Worm (Caenorhabditis elegans) whole organism, L2 larva: ENCODE results near the gene F52D2.7.

Experiments
- R02D3.7 ChIP-seq: fragments of 150-350 bp; optimal IDR thresholded peaks from 2 replicates; lab custom pipeline; 2014; ENCODE audit warnings: missing biosample characterization, missing genetic modification characterization
- Y55F3AM.14 ChIP-seq: fragments of 200-800 bp; sonication (Bioruptor generic); optimal IDR thresholded peaks from 2 replicates; lab custom pipeline; 2018; ENCODE audit warnings: mild to moderate bottlenecking, missing genetic modification characterization, missing compliant biosample characterization
- ZK546.5 ChIP-seq: sonication (generic microtip); optimal IDR thresholded peaks from 2 replicates; lab custom pipeline; 2017; ENCODE audit warnings: missing biosample characterization, missing genetic modification characterization
- alr-1 ChIP-seq: fragments of 150-350 bp; optimal IDR thresholded peaks from 2 replicates; lab custom pipeline; 2014; ENCODE audit warnings: missing biosample characterization, missing genetic modification characterization
- blmp-1 ChIP-seq: sonication (generic microtip); optimal IDR thresholded peaks from 2 replicates; lab custom pipeline; 2017; ENCODE audit warnings: missing genetic modification characterization, mild to moderate bottlenecking, missing compliant biosample characterization, antibody characterized with exemption, moderate library complexity; ENCODE audit not compliant: insufficient read depth
- crh-2 ChIP-seq: sonication (generic microtip); optimal IDR thresholded peaks from 2 replicates; lab custom pipeline; 2017; ENCODE audit warnings: missing biosample characterization, missing genetic modification characterization
- egl-27 ChIP-seq: sonication (generic microtip); optimal IDR thresholded peaks from 3 replicates; lab custom pipeline; 2017; ENCODE audit warnings: missing biosample characterization, missing genetic modification reagents, missing genetic modification characterization
- elt-1 ChIP-seq: fragments of 150-350 bp; optimal IDR thresholded peaks from 2 replicates; lab custom pipeline; 2014; ENCODE audit warnings: missing biosample characterization, missing genetic modification characterization
- elt-3 ChIP-seq: sonication (generic microtip); optimal IDR thresholded peaks from 2 replicates; lab custom pipeline; 2017; ENCODE audit warnings: missing biosample characterization, missing genetic modification characterization
- lin-11 ChIP-seq: fragments of 150-350 bp; sonication (generic microtip); optimal IDR thresholded peaks from 2 replicates; lab custom pipeline; 2014; ENCODE audit warnings: missing biosample characterization, missing genetic modification characterization, inconsistent platforms, mixed read lengths
- lin-13 ChIP-seq: fragments of 150-350 bp; optimal IDR thresholded peaks from 2 replicates; lab custom pipeline; 2014; ENCODE audit warnings: missing biosample characterization, missing genetic modification reagents, missing genetic modification characterization
- lin-39 ChIP-seq: fragments of 150-350 bp; optimal IDR thresholded peaks from 2 replicates; lab custom pipeline; 2014; ENCODE audit warnings: missing biosample characterization, missing genetic modification reagents, missing genetic modification characterization
- mbf-1 ChIP-seq: sonication (generic microtip); optimal IDR thresholded peaks from 2 replicates; lab custom pipeline; 2017; ENCODE audit warnings: missing biosample characterization, missing genetic modification characterization
- nhr-10 ChIP-seq: sonication (generic microtip); optimal IDR thresholded peaks from 2 replicates; lab custom pipeline; 2017; ENCODE audit warnings: missing biosample characterization, missing genetic modification characterization
- nhr-11 ChIP-seq: fragments of 150-350 bp; optimal IDR thresholded peaks from 2 replicates; lab custom pipeline; 2014; ENCODE audit warnings: missing biosample characterization, missing genetic modification characterization
- nhr-12 ChIP-seq: fragments of 150-350 bp; optimal IDR thresholded peaks from 2 replicates; lab custom pipeline; 2014; ENCODE audit warnings: missing biosample characterization, missing genetic modification characterization
- nhr-129 ChIP-seq: fragments of 150-350 bp; optimal IDR thresholded peaks from 2 replicates; lab custom pipeline; 2014; ENCODE audit warnings: missing biosample characterization, missing genetic modification characterization
- nhr-21 ChIP-seq: fragments of 150-350 bp; optimal IDR thresholded peaks from 2 replicates; lab custom pipeline; 2014; ENCODE audit warnings: missing biosample characterization, missing genetic modification characterization
- nhr-23 ChIP-seq: fragments of 150-350 bp; optimal IDR thresholded peaks from 2 replicates; lab custom pipeline; 2014; ENCODE audit warnings: missing biosample characterization, missing genetic modification reagents, missing genetic modification characterization
- nhr-6 ChIP-seq: fragments of 150-350 bp; optimal IDR thresholded peaks from 2 replicates; lab custom pipeline; 2014; ENCODE audit warnings: missing biosample characterization, missing genetic modification characterization
- nhr-77 ChIP-seq: fragments of 150-350 bp; optimal IDR thresholded peaks from 2 replicates; lab custom pipeline; 2014; ENCODE audit warnings: missing biosample characterization, missing genetic modification characterization
- peb-1 ChIP-seq: fragments of 150-350 bp; optimal IDR thresholded peaks from 2 replicates; lab custom pipeline; 2014; ENCODE audit warnings: missing biosample characterization, missing genetic modification characterization
- sem-4 ChIP-seq: fragments of 150-350 bp; optimal IDR thresholded peaks from 2 replicates; lab custom pipeline; 2014; ENCODE audit warnings: missing biosample characterization, missing genetic modification reagents, missing genetic modification characterization
- sma-3 ChIP-seq: sonication (generic microtip); optimal IDR thresholded peaks from 2 replicates; lab custom pipeline; 2016; ENCODE audit warnings: missing genetic modification reagents, missing genetic modification characterization, missing compliant biosample characterization
- sma-9 ChIP-seq, 2 experiments: fragments of 150-350 bp in 1 of 2; sonication (generic microtip) in 1 of 2; optimal IDR thresholded peaks; 2 replicates each; lab custom pipeline; 2014 to 2016; ENCODE audit warnings: missing genetic modification characterization in 2 of 2, mild to moderate bottlenecking in 1 of 2, missing biosample characterization in 1 of 2, missing compliant biosample characterization in 1 of 2, missing genetic modification reagents in 1 of 2, moderate library complexity in 1 of 2
- snpc-4 ChIP-seq: fragments of 150-350 bp; optimal IDR thresholded peaks from 2 replicates; lab custom pipeline; 2014; ENCODE audit warnings: missing biosample characterization, missing genetic modification characterization
- unc-39 ChIP-seq: fragments of 150-350 bp; optimal IDR thresholded peaks from 2 replicates; lab custom pipeline; 2014; ENCODE audit warnings: missing biosample characterization, missing genetic modification characterization
- unc-55 ChIP-seq: fragments of 150-350 bp; sonication (generic microtip); optimal IDR thresholded peaks from 3 replicates; lab custom pipeline; 2014; ENCODE audit warnings: missing biosample characterization, missing genetic modification reagents, missing genetic modification characterization
- unc-62 ChIP-seq: fragments of 150-350 bp; optimal IDR thresholded peaks from 2 replicates; lab custom pipeline; 2014; ENCODE audit warnings: missing biosample characterization, missing genetic modification reagents, missing genetic modification characterization
- ztf-11 ChIP-seq: sonication (generic microtip); optimal IDR thresholded peaks from 2 replicates; lab custom pipeline; 2017; ENCODE audit warnings: missing biosample characterization, missing genetic modification characterization
- ztf-4 ChIP-seq: fragments of 150-350 bp; optimal IDR thresholded peaks from 2 replicates; lab custom pipeline; 2014; ENCODE audit warnings: missing biosample characterization, missing genetic modification characterization

Gene F52D2.7

ce11 chrX:1922294-1922693 is 40.1 kb upstream of the F52D2.7 start, which contains the start of gene ZC53.22:
TSS of gene ZC53.22 (minus strand) at chrX:1922394.
- no peak for TF ChIP-seq ZK546.5 (tag; lab: Kevin White, UChicago)
- no peak for TF ChIP-seq sma-9 (GFP tag; optimal IDR thresholded peaks at IDR 0.05; lab: Kevin White, UChicago)
- TF ChIP-seq sma-9 (tag; optimal IDR thresholded peaks at IDR 0.05; lab: Kevin White, UChicago) = no peak
- TF ChIP-seq crh-2 (tag; lab: Kevin White, UChicago) = no peak
- no peak for TF ChIP-seq ztf-11 (tag; lab: Kevin White, UChicago)
- no peak for TF ChIP-seq nhr-23 (tag; lab: Kevin White, UChicago)
- no peak for TF ChIP-seq Y55F3AM.14 (GFP tag; lab: Kevin White, UChicago)
- TF ChIP-seq sma-3 (GFP tag; lab: Kevin White, UChicago) = no peak
- no peak for TF ChIP-seq ztf-4 (tag; lab: Kevin White, UChicago)
- TF ChIP-seq elt-3 (tag; lab: Kevin White, UChicago) = no peak
- no peak for TF ChIP-seq nhr-10 (tag; lab: Kevin White, UChicago)
- TF ChIP-seq nhr-129 = no peak
- TF ChIP-seq sem-4 = no peak
- TF ChIP-seq elt-1 (tag; lab: Kevin White, UChicago) = no peak
- TF ChIP-seq mbf-1 (tag; lab: Kevin White, UChicago) = no peak
- TF ChIP-seq lin-11 (tag; lab: Kevin White, UChicago) = no peak
- TF ChIP-seq peb-1 (tag; lab: Kevin White, UChicago) = no peak
- no peak for TF ChIP-seq lin-13 (GFP tag; lab: Kevin White, UChicago)
- TF ChIP-seq unc-39 (tag; lab: Kevin White, UChicago) = no peak
- no peak for TF ChIP-seq blmp-1 (tag; lab: Kevin White, UChicago)

- TF ChIP-seq lin-13 (GFP tag; lab: Kevin White, UChicago) = no peak
- no peak for TF ChIP-seq egl-27 (tag; lab: Kevin White, UChicago)
- TF ChIP-seq crh-2 (tag; lab: Kevin White, UChicago) = no peak
- no peak for TF ChIP-seq snpc-4 (tag; lab: Kevin White, UChicago)
These were observed 38.2 kb upstream of the F52D2.7 start, which contains the start of gene ZC53.2 for ce11 chrX:1924138-1924537. TSS of gene ZC53.2 (minus strand) at chrX:1924238.

ce11 chrX:1935438-1935837 is 26.9 kb upstream of the F52D2.7 start:
- no peak for TF ChIP-seq nhr-21 (tag; lab: Kevin White, UChicago)
- TF ChIP-seq lin-39 (tag; lab: Kevin White, UChicago) = no peak
- no peak for TF ChIP-seq unc-55
- TF ChIP-seq alr-1 (tag; lab: Kevin White, UChicago) = no peak
- no peak for TF ChIP-seq elt-3 (tag; lab: Kevin White, UChicago)
- TF ChIP-seq crh-2 (tag; lab: Kevin White, UChicago) = no peak
- no peak for TF ChIP-seq nhr-129
- no peak for TF ChIP-seq R02D3.7

DNA sequence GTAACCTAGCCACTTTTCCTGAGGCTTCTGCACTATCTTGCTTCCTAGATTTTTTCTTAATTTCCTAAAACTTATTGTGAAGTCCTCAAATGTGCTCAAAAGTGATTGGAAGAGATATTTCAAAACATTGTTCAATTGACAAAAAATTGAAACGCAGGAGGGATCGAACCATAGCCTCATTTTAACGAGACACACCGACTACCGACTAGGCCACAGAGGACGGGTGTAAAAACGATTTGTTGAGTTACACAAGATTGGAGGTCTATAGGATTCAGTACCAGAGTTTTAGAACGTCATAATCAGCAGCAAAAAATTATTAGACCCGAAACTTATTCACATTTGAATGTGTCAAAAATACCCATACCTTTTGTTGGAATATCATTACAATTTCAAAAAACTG is 23.1 kb upstream of the F52D2.7 start:
- TF ChIP-seq nhr-129 (peak; percentile 5), unc-55 (no peak), peb-1 (tag; lab: Kevin White, UChicago) (no peak), nhr-11 (tag; lab: Kevin White, UChicago) (no peak)

- no peak for TF ChIP-seq alr-1 (tag; lab: Kevin White, UChicago)
- TF ChIP-seq peb-1 (tag; lab: Kevin White, UChicago) = no peak
- no peak for TF ChIP-seq nhr-6 (tag; lab: Kevin White, UChicago)
- no peak for TF ChIP-seq nhr-21 (tag; lab: Kevin White, UChicago)
- no peak for TF ChIP-seq ZK546.5 (tag; lab: Kevin White, UChicago)
- no peak for TF ChIP-seq nhr-77 (tag; lab: Kevin White, UChicago)
- no peak for TF ChIP-seq unc-39 (tag; lab: Kevin White, UChicago)
- TF ChIP-seq nhr-12 (tag; lab: Kevin White, UChicago) = no peak
- no peak for TF ChIP-seq unc-62
- TF ChIP-seq crh-2 (tag; lab: Kevin White, UChicago) = no peak
- TF ChIP-seq elt-1 (tag; lab: Kevin White, UChicago) = no peak
- no peak for TF ChIP-seq lin-39 (tag; lab: Kevin White, UChicago)
- no peak for TF ChIP-seq ztf-4 (tag; lab: Kevin White, UChicago)
These were observed 22.5 kb upstream of the F52D2.7 start, which contains the start of gene Y59E1A.4 for ce11 chrX:1939887-1940286. TSS of gene Y59E1A.4 (minus strand) at chrX:1939987.
